Worm (Caenorhabditis elegans) whole organism, L4 larva: ENCODE measurements around the gene algn-12.

ENCODE experiments used
- R02D3.7 ChIP-seq: fragments of 150-350 bp; sonication (generic microtip); optimal IDR thresholded peaks from 3 replicates; lab custom pipeline; 2014; ENCODE audit warnings: missing biosample characterization, missing genetic modification characterization
- arid-1 ChIP-seq: fragments of 200-800 bp; sonication (Bioruptor generic); conservative IDR thresholded peaks from 2 replicates; pipeline ENCODE4 v1.3.6; 2022; ENCODE audit warnings: missing genetic modification reagents, missing genetic modification characterization, missing compliant biosample characterization
- duxl-1 ChIP-seq: sonication (generic microtip); optimal IDR thresholded peaks from 2 replicates; lab custom pipeline; 2016; ENCODE audit warnings: mild to moderate bottlenecking, missing genetic modification characterization, moderate library complexity, missing compliant biosample characterization; ENCODE audit not compliant: poor library complexity
- lin-29 ChIP-seq: fragments of 200-800 bp; sonication (Bioruptor generic); IDR thresholded peaks from 2 replicates; pipeline ENCODE4 v1.3.6; 2022; ENCODE audit warnings: missing genetic modification reagents, missing genetic modification characterization, missing compliant biosample characterization
- lin-39 ChIP-seq: fragments of 150-350 bp; optimal IDR thresholded peaks from 2 replicates; lab custom pipeline; 2014; ENCODE audit warnings: missing biosample characterization, missing genetic modification reagents, missing genetic modification characterization

DNA sequence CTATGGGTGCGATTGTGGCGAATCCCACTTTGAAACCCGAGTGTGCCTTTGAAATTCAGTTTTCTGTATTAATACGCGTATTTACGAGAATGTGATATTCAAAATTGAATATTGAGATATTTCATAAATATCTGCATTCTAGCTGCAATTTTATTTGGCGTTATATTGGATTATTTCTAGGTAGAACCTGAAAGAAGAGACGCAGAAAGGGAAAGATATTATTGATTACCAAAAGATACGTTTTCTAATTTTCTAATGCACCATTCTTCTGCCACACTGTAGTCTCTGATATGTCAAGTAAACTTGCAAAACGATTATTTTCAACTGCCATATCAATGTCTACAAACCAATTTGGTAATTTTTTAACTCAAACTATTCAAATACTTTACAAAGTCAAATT, 12.9 kb upstream of the algn-12 start, which contains the start of gene ech-3:
- TF ChIP-seq R02D3.7 (tag; lab: Kevin White, UChicago) = no peak
- TF ChIP-seq duxl-1 (tag; lab: Kevin White, UChicago) = no peak
- no peak for TF ChIP-seq lin-39 (tag; lab: Kevin White, UChicago)
- TF ChIP-seq lin-29 = no peak
- TF ChIP-seq arid-1 (GFP tag; lab: Robert Waterston, UW) = no peak
